Worm (Caenorhabditis elegans): ENCODE data around the gene Y116A8A.6.

ce11 chrIV:16822529-16822928 lies 6.1 kb downstream of the Y116A8A.6 start, which contains the start of gene Y116A8A.4:
- TF ChIP-seq ztf-29 (GFP tag; IDR thresholded peaks at IDR 0.05) (no peak), cog-1 (tag; optimal IDR thresholded peaks at IDR 0.05) (no peak), tab-1 (GFP tag; IDR thresholded peaks at IDR 0.05) (no peak), klf-2 (GFP tag; conservative IDR thresholded peaks at IDR 0.05) (no peak), flt-1 (GFP tag; IDR thresholded peaks at IDR 0.05) (no peak), T22C8.4 (GFP tag; IDR thresholded peaks at IDR 0.05) (no peak), ztf-23 (GFP tag; IDR thresholded peaks at IDR 0.05) (no peak), ref-1 (GFP tag; conservative IDR thresholded peaks at IDR 0.05) (no peak)

All from whole organism, midembryonic.